Fruit fly (Drosophila melanogaster) whole organism, embryonic: ENCODE measurements around the gene Vha36-3.
A peak's percentile ranks its signal among the peaks of the same experiment; 100 is the strongest.

Source experiments
- Atf-2 ChIP-seq: fragments of 200-800 bp; sonication (Bioruptor generic); optimal IDR thresholded peaks from 2 replicates; lab custom pipeline; 2016; ENCODE audit warnings: missing biosample characterization, missing genetic modification characterization
- Awh ChIP-seq: fragments of 200-800 bp; sonication (Bioruptor generic); IDR thresholded peaks from 2 replicates; pipeline ENCODE4, ENCODE4 v1.3.6; 2022; ENCODE audit warnings: missing biosample characterization, missing genetic modification characterization
- CG10431 ChIP-seq: fragments of 200-800 bp; sonication (Bioruptor generic); optimal IDR thresholded peaks from 3 replicates; lab custom pipeline; 2018; ENCODE audit warnings: missing biosample characterization, mild to moderate bottlenecking, missing genetic modification characterization
- CG10462 ChIP-seq: fragments of 200-800 bp; sonication (Bioruptor generic); optimal IDR thresholded peaks from 2 replicates; lab custom pipeline; 2016; ENCODE audit warnings: missing biosample characterization, missing genetic modification characterization
- CG11398 ChIP-seq: fragments of 200-800 bp; sonication (Bioruptor generic); optimal IDR thresholded peaks from 2 replicates; lab custom pipeline; 2016; ENCODE audit warnings: missing biosample characterization, missing genetic modification characterization
- CG11723 ChIP-seq: fragments of 200-800 bp; sonication (Bioruptor generic); optimal IDR thresholded peaks from 2 replicates; lab custom pipeline; 2017; ENCODE audit warnings: missing biosample characterization, mild to moderate bottlenecking, missing genetic modification characterization
- CG12104 ChIP-seq: fragments of 200-800 bp; sonication (Bioruptor generic); optimal IDR thresholded peaks from 3 replicates; lab custom pipeline; 2016; ENCODE audit warnings: missing biosample characterization, missing genetic modification characterization
- CG12155 ChIP-seq: fragments of 200-800 bp; sonication (Bioruptor generic); optimal IDR thresholded peaks from 3 replicates; lab custom pipeline; 2016; ENCODE audit warnings: missing biosample characterization, missing genetic modification characterization
- CG14710 ChIP-seq: fragments of 200-800 bp; sonication (Bioruptor generic); optimal IDR thresholded peaks from 3 replicates; lab custom pipeline; 2019; ENCODE audit warnings: missing biosample characterization, mild to moderate bottlenecking, missing genetic modification characterization, moderate library complexity
- CG15073 ChIP-seq: fragments of 200-800 bp; sonication (Bioruptor generic); optimal IDR thresholded peaks from 2 replicates; lab custom pipeline; 2016; ENCODE audit warnings: missing biosample characterization, missing genetic modification characterization
- CG15479 ChIP-seq: fragments of 200-800 bp; sonication (Bioruptor generic); optimal IDR thresholded peaks from 3 replicates; lab custom pipeline; 2019; ENCODE audit warnings: missing biosample characterization, mild to moderate bottlenecking, missing genetic modification characterization, moderate library complexity
- CG17359 ChIP-seq: fragments of 200-800 bp; sonication (Bioruptor generic); optimal IDR thresholded peaks from 3 replicates; lab custom pipeline; 2018; ENCODE audit warnings: missing biosample characterization, mild to moderate bottlenecking, missing genetic modification characterization, moderate library complexity
- CG17385 ChIP-seq: fragments of 200-800 bp; sonication (Bioruptor generic); optimal IDR thresholded peaks from 3 replicates; lab custom pipeline; 2018; ENCODE audit warnings: missing biosample characterization, mild to moderate bottlenecking, missing genetic modification characterization
- CG18764 ChIP-seq: fragments of 200-800 bp; sonication (Bioruptor generic); optimal IDR thresholded peaks from 3 replicates; lab custom pipeline; 2016; ENCODE audit warnings: missing biosample characterization, missing genetic modification characterization
- CG2120 ChIP-seq: fragments of 200-800 bp; sonication (Bioruptor generic); optimal IDR thresholded peaks from 3 replicates; lab custom pipeline; 2016; ENCODE audit warnings: missing biosample characterization, missing genetic modification characterization
- CG31365 ChIP-seq: fragments of 200-800 bp; sonication (Bioruptor generic); optimal IDR thresholded peaks from 2 replicates; lab custom pipeline; 2018; ENCODE audit warnings: missing biosample characterization, mild to moderate bottlenecking, missing genetic modification characterization
- CG32532 ChIP-seq: fragments of 200-800 bp; sonication (Bioruptor generic); IDR thresholded peaks from 2 replicates; pipeline ENCODE4 v1.3.6; 2022; ENCODE audit warnings: missing biosample characterization, missing genetic modification characterization
- CG32767 ChIP-seq: fragments of 200-800 bp; sonication (Bioruptor generic); IDR thresholded peaks from 2 replicates; pipeline ENCODE4 v1.3.6; 2022; ENCODE audit warnings: missing biosample characterization, missing genetic modification characterization
- CG34376 ChIP-seq: fragments of 200-800 bp; sonication (Bioruptor generic); optimal IDR thresholded peaks from 2 replicates; lab custom pipeline; 2018; ENCODE audit warnings: missing biosample characterization, mild to moderate bottlenecking, missing genetic modification characterization
- CG4617 ChIP-seq: fragments of 200-800 bp; sonication (Bioruptor generic); optimal IDR thresholded peaks from 3 replicates; lab custom pipeline; 2016; ENCODE audit warnings: missing biosample characterization, missing genetic modification characterization, borderline replicate concordance
- CG6175 ChIP-seq: fragments of 200-800 bp; sonication (Bioruptor generic); IDR thresholded peaks from 3 replicates; pipeline ENCODE4 v1.3.6; 2022; ENCODE audit warnings: missing biosample characterization, missing genetic modification characterization
- CG6654 ChIP-seq: fragments of 200-800 bp; sonication (Bioruptor generic); optimal IDR thresholded peaks from 2 replicates; lab custom pipeline; 2017; ENCODE audit warnings: missing biosample characterization, mild to moderate bottlenecking, missing genetic modification characterization
- CG6683 ChIP-seq: fragments of 200-800 bp; sonication (Bioruptor generic); optimal IDR thresholded peaks from 2 replicates; lab custom pipeline; 2017; ENCODE audit warnings: missing biosample characterization, mild to moderate bottlenecking, missing genetic modification characterization, missing genetic modification reagents
- CG8924 ChIP-seq: fragments of 200-800 bp; optimal IDR thresholded peaks from 3 replicates; lab custom pipeline; 2019; ENCODE audit warnings: missing biosample characterization, mild to moderate bottlenecking, missing genetic modification characterization, moderate library complexity
- CTCF ChIP-seq: fragments of 200-800 bp; sonication (Bioruptor generic); optimal IDR thresholded peaks from 2 replicates; lab custom pipeline; 2017; ENCODE audit warnings: missing biosample characterization, mild to moderate bottlenecking, missing genetic modification characterization, moderate library complexity
- Doc2 ChIP-seq: fragments of 200-800 bp; sonication (Bioruptor generic); IDR thresholded peaks from 2 replicates; pipeline ENCODE4 v1.3.6; 2022; ENCODE audit warnings: missing biosample characterization, missing genetic modification characterization
- H15 ChIP-seq: fragments of 200-800 bp; sonication (Bioruptor generic); IDR thresholded peaks from 3 replicates; pipeline ENCODE4 v1.3.6; 2022; ENCODE audit warnings: missing biosample characterization, missing genetic modification characterization
- HLH4C ChIP-seq: fragments of 200-800 bp; sonication (Bioruptor generic); IDR thresholded peaks from 3 replicates; pipeline ENCODE4 v1.3.6; 2022; ENCODE audit warnings: missing biosample characterization, missing genetic modification characterization; ENCODE audit not compliant: partially characterized antibody
- Myb ChIP-seq: fragments of 200-800 bp; sonication (Bioruptor generic); optimal IDR thresholded peaks from 2 replicates; lab custom pipeline; 2016; ENCODE audit warnings: missing biosample characterization, missing genetic modification characterization
- NC2β ChIP-seq: fragments of 200-800 bp; sonication (Bioruptor generic); optimal IDR thresholded peaks from 2 replicates; lab custom pipeline; 2016; ENCODE audit warnings: missing biosample characterization, missing genetic modification characterization
- NFAT ChIP-seq: fragments of 200-800 bp; sonication (Bioruptor generic); IDR thresholded peaks from 2 replicates; pipeline ENCODE4 v1.3.6; 2022; ENCODE audit warnings: missing biosample characterization, missing genetic modification characterization
- Oli ChIP-seq: fragments of 200-800 bp; sonication (Bioruptor generic); optimal IDR thresholded peaks from 2 replicates; lab custom pipeline; 2018; ENCODE audit warnings: missing biosample characterization, mild to moderate bottlenecking, missing genetic modification characterization, moderate library complexity
- Opbp ChIP-seq: fragments of 200-800 bp; sonication (Bioruptor generic); IDR thresholded peaks from 3 replicates; pipeline ENCODE4 v1.3.6; 2022; ENCODE audit warnings: missing biosample characterization, missing genetic modification characterization; ENCODE audit not compliant: partially characterized antibody
- Optix ChIP-seq: fragments of 200-800 bp; sonication (Bioruptor generic); IDR thresholded peaks from 3 replicates; pipeline ENCODE4 v1.3.6; 2022; ENCODE audit warnings: missing biosample characterization, missing genetic modification characterization
- Pdp1 ChIP-seq, 2 experiments: fragments of 200-800 bp; sonication (Bioruptor generic); optimal IDR thresholded peaks; 3 replicates each; lab custom pipeline; 2016; ENCODE audit warnings: missing biosample characterization in 2 of 2, missing genetic modification characterization in 2 of 2, mild to moderate bottlenecking in 1 of 2, moderate library complexity in 1 of 2
- Poxn ChIP-seq: fragments of 200-800 bp; sonication (Bioruptor generic); IDR thresholded peaks from 2 replicates; pipeline ENCODE4 v1.3.6; 2022; ENCODE audit warnings: missing biosample characterization, missing genetic modification characterization
- Rfx ChIP-seq: fragments of 200-800 bp; sonication (Bioruptor generic); IDR thresholded peaks from 2 replicates; pipeline ENCODE4 v1.3.6; 2022; ENCODE audit warnings: missing biosample characterization, missing genetic modification characterization
- Trl ChIP-seq, 3 experiments: fragments of >200 bp in 2 of 3; fragments of 200-800 bp in 1 of 3; sonication (Bioruptor generic) in 1 of 3; optimal IDR thresholded peaks; 2 replicates in 1 of 3; 3 replicates in 2 of 3; lab custom pipeline; 2016 to 2017; ENCODE audit warnings: missing biosample characterization in 1 of 3, missing genetic modification characterization in 1 of 3
- Xbp1 ChIP-seq: fragments of 200-800 bp; sonication (Bioruptor generic); optimal IDR thresholded peaks from 3 replicates; lab custom pipeline; 2016; ENCODE audit warnings: missing biosample characterization, mild to moderate bottlenecking, missing genetic modification characterization
- chif ChIP-seq, 2 experiments: fragments of 200-800 bp; sonication (Bioruptor generic); optimal IDR thresholded peaks; 3 replicates each; lab custom pipeline; 2016; ENCODE audit warnings: missing biosample characterization in 2 of 2, missing genetic modification characterization in 2 of 2
- dati ChIP-seq: fragments of 200-800 bp; sonication (Bioruptor generic); IDR thresholded peaks from 2 replicates; pipeline ENCODE4 v1.3.6; 2022; ENCODE audit warnings: missing biosample characterization, missing genetic modification characterization
- ftz-f1 ChIP-seq: fragments of 200-800 bp; sonication (Bioruptor generic); optimal IDR thresholded peaks from 2 replicates; lab custom pipeline; 2016; ENCODE audit warnings: missing biosample characterization, missing genetic modification characterization
- lola ChIP-seq, 3 experiments: fragments of >200 bp in 2 of 3; fragments of 200-800 bp in 1 of 3; sonication (Bioruptor generic) in 1 of 3; optimal IDR thresholded peaks; 2 replicates each; lab custom pipeline; 2017 to 2019; ENCODE audit warnings: missing biosample characterization in 3 of 3, missing genetic modification characterization in 3 of 3, mild to moderate bottlenecking in 1 of 3, moderate library complexity in 1 of 3
- nerfin-1 ChIP-seq: fragments of 200-800 bp; sonication (Bioruptor generic); optimal IDR thresholded peaks from 3 replicates; lab custom pipeline; 2019; ENCODE audit warnings: missing biosample characterization, mild to moderate bottlenecking, missing genetic modification characterization, moderate library complexity
- odd ChIP-seq: fragments of 200-800 bp; sonication (Bioruptor generic); optimal IDR thresholded peaks from 2 replicates; lab custom pipeline; 2017; ENCODE audit warnings: missing biosample characterization, mild to moderate bottlenecking, missing genetic modification characterization
- pfk ChIP-seq: fragments of 200-800 bp; sonication (Bioruptor generic); optimal IDR thresholded peaks from 2 replicates; lab custom pipeline; 2018; ENCODE audit warnings: missing biosample characterization, mild to moderate bottlenecking, missing genetic modification characterization, moderate library complexity
- sens ChIP-seq: fragments of 200-800 bp; sonication (Bioruptor generic); peaks from one replicate; lab custom pipeline; 2016; ENCODE audit warnings: missing biosample characterization, missing genetic modification characterization
- sob ChIP-seq: fragments of 200-800 bp; sonication (Bioruptor generic); IDR thresholded peaks from 2 replicates; pipeline ENCODE4 v1.3.6; 2022; ENCODE audit warnings: missing biosample characterization, missing genetic modification characterization
- tx ChIP-seq: fragments of 200-800 bp; sonication (Bioruptor generic); optimal IDR thresholded peaks from 2 replicates; lab custom pipeline; 2016; ENCODE audit warnings: missing biosample characterization, missing genetic modification characterization
- vfl ChIP-seq: fragments of 200-800 bp; sonication (Bioruptor generic); optimal IDR thresholded peaks from 2 replicates; lab custom pipeline; 2016; ENCODE audit warnings: missing biosample characterization, missing genetic modification characterization
- vvl ChIP-seq: fragments of 200-800 bp; sonication (Bioruptor generic); IDR thresholded peaks from 2 replicates; pipeline ENCODE4 v1.3.6; 2022; ENCODE audit warnings: missing biosample characterization, missing genetic modification characterization
- yki ChIP-seq: fragments of >200 bp; optimal IDR thresholded peaks from 3 replicates; lab custom pipeline; 2018

Gene Vha36-3

dm6 chrX:2545328-2545758 is 35.0 kb downstream of the Vha36-3 start, which contains the start of gene trol (continued):
- TF ChIP-seq CG4617 (GFP tag; lab: Kevin White, UChicago) (no peak), chif (GFP tag; optimal IDR thresholded peaks at IDR 0.05; lab: Kevin White, UChicago) (no peak), Optix (GFP tag; lab: Robert Waterston, UW) (no peak), Xbp1 (GFP tag; lab: Kevin White, UChicago) (no peak), ftz-f1 (GFP tag; lab: Kevin White, UChicago) (no peak), CG14710 (tag; lab: Kevin White, UChicago) (no peak), vfl (GFP tag; lab: Kevin White, UChicago) (no peak), CG11398 (GFP tag; lab: Kevin White, UChicago) (no peak), nerfin-1 (no peak), CG12104 (no peak), Atf-2 (no peak), CG15073 (GFP tag; lab: Kevin White, UChicago) (no peak), CG6175 (GFP tag; lab: Robert Waterston, UW) (no peak), CG6683 (no peak), CTCF (GFP tag; lab: Kevin White, UChicago) (no peak), Doc2 (no peak), CG32767 (GFP tag; lab: Robert Waterston, UW) (no peak), odd (GFP tag; lab: Kevin White, UChicago) (no peak), CG18764 (GFP tag; lab: Kevin White, UChicago) (no peak), Rfx (peak; percentile 15; the same call in 1 of the 2 replicates), sob (GFP tag; lab: Robert Waterston, UW) (no peak), H15 (no peak), CG11723 (no peak), HLH4C (0 out of 3 replicates have a peak, but pooled peaks have one; percentile 24), NC2β (no peak), CG2120 (no peak), CG17385 (GFP tag; lab: Kevin White, UChicago) (no peak), yki (lab: Kevin White, UChicago) (peak; percentile 36), CG10462 (no peak), NFAT (GFP tag; lab: Robert Waterston, UW) (no peak), CG17359 (tag; lab: Kevin White, UChicago) (no peak), Myb (GFP tag; lab: Kevin White, UChicago) (no peak), Poxn (GFP tag; lab: Robert Waterston, UW) (no peak), CG31365 (no peak), Trl (optimal IDR thresholded peaks at IDR 0.05; lab: Kevin White, UChicago) (peak; percentile 62 to 74), Trl (GFP tag; optimal IDR thresholded peaks at IDR 0.05; lab: Kevin White, UChicago) (no peak), CG12155 (GFP tag; lab: Kevin White, UChicago) (no peak), lola (GFP tag; optimal IDR thresholded peaks at IDR 0.05; lab: Kevin White, UChicago) (no peak)
- TF ChIP-seq, all 482 proteins: peak for 48

- TF ChIP-seq nerfin-1 (no peak), sens (GFP tag; lab: Kevin White, UChicago) (peak; percentile 56)
Observed at dm6 chrX:2542500-2542899, 37.9 kb downstream of the Vha36-3 start.

dm6 chrX:2539495-2539894 is 40.9 kb downstream of the Vha36-3 start:
- no peak for TF ChIP-seq dati (GFP tag; lab: Robert Waterston, UW)
- no peak for TF ChIP-seq sob (GFP tag; lab: Robert Waterston, UW)
- peak in 1 of 2 experiments; percentile 22 for TF ChIP-seq Pdp1 (GFP tag; optimal IDR thresholded peaks at IDR 0.05; lab: Kevin White, UChicago)
- TF ChIP-seq Opbp (GFP tag; lab: Robert Waterston, UW) = no peak
- no peak for TF ChIP-seq CG34376 (GFP tag; lab: Kevin White, UChicago)
- no peak for TF ChIP-seq CG8924
- TF ChIP-seq CG10431 (GFP tag; lab: Kevin White, UChicago) = no peak
- no peak for TF ChIP-seq pfk
- no peak for TF ChIP-seq tx (GFP tag; lab: Kevin White, UChicago)
- TF ChIP-seq HLH4C = no peak
- peak; percentile 78 for TF ChIP-seq vvl (GFP tag; lab: Robert Waterston, UW)
- TF ChIP-seq CG6654 (GFP tag; lab: Kevin White, UChicago) = peak; percentile 24
- peak; percentile 80 for TF ChIP-seq Awh (GFP tag; lab: Robert Waterston, UW)
- no peak for TF ChIP-seq CG15479
- no peak for TF ChIP-seq Oli
- TF ChIP-seq CG32532 = no peak
- TF ChIP-seq CG31365 = no peak
